Worm (Caenorhabditis elegans) whole organism, L4 larva: Measurements from ENCODE around the gene ZK930.4.

Experiments used
- nhr-10 ChIP-seq: fragments of 150-350 bp; optimal IDR thresholded peaks from 2 replicates; lab custom pipeline; 2014; ENCODE audit warnings: missing biosample characterization, missing genetic modification characterization
- nhr-111 ChIP-seq: fragments of 200-800 bp; sonication (Bioruptor generic); optimal IDR thresholded peaks from 2 replicates; lab custom pipeline; 2018; ENCODE audit warnings: mild to moderate bottlenecking, missing genetic modification characterization, missing compliant biosample characterization
- nhr-237 ChIP-seq: sonication (generic microtip); optimal IDR thresholded peaks from 2 replicates; lab custom pipeline; 2017; ENCODE audit warnings: missing biosample characterization, missing genetic modification characterization
- saeg-2 ChIP-seq: fragments of 200-800 bp; sonication (Bioruptor generic); IDR thresholded peaks from 2 replicates; pipeline ENCODE4 v1.3.6; 2022; ENCODE audit warnings: missing genetic modification reagents, missing genetic modification characterization, missing compliant biosample characterization
- unc-39 ChIP-seq: sonication (generic microtip); optimal IDR thresholded peaks from 2 replicates; lab custom pipeline; 2017; ENCODE audit warnings: missing biosample characterization, missing genetic modification characterization
- zip-2 ChIP-seq: fragments of 150-350 bp; optimal IDR thresholded peaks from 2 replicates; lab custom pipeline; 2014; ENCODE audit warnings: missing biosample characterization, missing genetic modification characterization

- TF ChIP-seq unc-39 (tag; lab: Kevin White, UChicago): no peak
- no peak for TF ChIP-seq nhr-10 (tag; lab: Kevin White, UChicago)
- no peak for TF ChIP-seq nhr-111 (GFP tag; lab: Kevin White, UChicago)
- no peak for TF ChIP-seq nhr-237 (tag; lab: Kevin White, UChicago)
- TF ChIP-seq saeg-2 (GFP tag; lab: Robert Waterston, UW): no peak
- no peak for TF ChIP-seq zip-2 (tag; lab: Kevin White, UChicago)
These were observed 30.1 kb downstream of the ZK930.4 start for ce11 chrII:11936393-11936792.
